Worm (Caenorhabditis elegans) whole organism, mixed stage, embryonic: ENCODE data around the gene irld-40.

Experiments used
- bed-3 ChIP-seq: fragments of 200-800 bp; sonication (Bioruptor generic); optimal IDR thresholded peaks from 3 replicates; lab custom pipeline; 2018; ENCODE audit warnings: mild to moderate bottlenecking, missing genetic modification characterization, moderate library complexity, missing compliant biosample characterization
- ceh-39 ChIP-seq: fragments of 150-350 bp; optimal IDR thresholded peaks from 2 replicates; lab custom pipeline; 2014; ENCODE audit warnings: missing biosample characterization, missing genetic modification characterization
- ceh-43 ChIP-seq: fragments of 200-800 bp; sonication (Bioruptor generic); optimal IDR thresholded peaks from 2 replicates; lab custom pipeline; 2018; ENCODE audit warnings: mild to moderate bottlenecking, missing genetic modification characterization, moderate library complexity, missing compliant biosample characterization
- ceh-83 ChIP-seq: fragments of 200-800 bp; sonication (Bioruptor generic); optimal IDR thresholded peaks from 2 replicates; lab custom pipeline; 2018; ENCODE audit warnings: mild to moderate bottlenecking, missing genetic modification characterization, missing compliant biosample characterization
- ces-1 ChIP-seq: fragments of 150-350 bp; optimal IDR thresholded peaks from 2 replicates; lab custom pipeline; 2014; ENCODE audit warnings: missing biosample characterization, missing genetic modification reagents, missing genetic modification characterization
- cnd-1 ChIP-seq: fragments of 200-800 bp; sonication (Bioruptor generic); optimal IDR thresholded peaks from 2 replicates; lab custom pipeline; 2018; ENCODE audit warnings: mild to moderate bottlenecking, missing genetic modification characterization, missing compliant biosample characterization
- drap-1 ChIP-seq: fragments of 200-800 bp; sonication (Bioruptor generic); optimal IDR thresholded peaks from 3 replicates; lab custom pipeline; 2018; ENCODE audit warnings: mild to moderate bottlenecking, missing genetic modification characterization, missing compliant biosample characterization
- elt-1 ChIP-seq: sonication (generic microtip); optimal IDR thresholded peaks from 2 replicates; lab custom pipeline; 2017; ENCODE audit warnings: missing genetic modification characterization, mild to moderate bottlenecking, missing compliant biosample characterization, antibody characterized with exemption, moderate library complexity, borderline replicate concordance; ENCODE audit not compliant: insufficient read depth
- elt-3 ChIP-seq: fragments of 150-350 bp; optimal IDR thresholded peaks from 2 replicates; lab custom pipeline; 2014; ENCODE audit warnings: missing biosample characterization, missing genetic modification characterization
- flh-1 ChIP-seq: fragments of 200-800 bp; sonication (Bioruptor generic); optimal IDR thresholded peaks from 2 replicates; lab custom pipeline; 2018; ENCODE audit warnings: mild to moderate bottlenecking, missing genetic modification characterization, moderate library complexity, missing compliant biosample characterization
- ham-2 ChIP-seq: fragments of 200-800 bp; sonication (Bioruptor generic); optimal IDR thresholded peaks from 2 replicates; lab custom pipeline; 2018; ENCODE audit warnings: mild to moderate bottlenecking, missing genetic modification characterization, missing compliant biosample characterization
- hlh-1 ChIP-seq: fragments of 150-350 bp; optimal IDR thresholded peaks from 2 replicates; lab custom pipeline; 2014; ENCODE audit warnings: missing biosample characterization, missing genetic modification reagents, missing genetic modification characterization
- lin-13 ChIP-seq: fragments of 150-350 bp; optimal IDR thresholded peaks from 2 replicates; lab custom pipeline; 2014; ENCODE audit warnings: missing biosample characterization, missing genetic modification characterization
- lin-32 ChIP-seq: fragments of 200-800 bp; sonication (Bioruptor generic); optimal IDR thresholded peaks from 2 replicates; lab custom pipeline; 2018; ENCODE audit warnings: mild to moderate bottlenecking, missing genetic modification characterization, missing compliant biosample characterization
- mab-5 ChIP-seq: fragments of 150-350 bp; optimal IDR thresholded peaks from 2 replicates; lab custom pipeline; 2014; ENCODE audit warnings: missing biosample characterization, missing genetic modification characterization
- mep-1 ChIP-seq: fragments of 150-350 bp; optimal IDR thresholded peaks from 2 replicates; lab custom pipeline; 2017; ENCODE audit warnings: missing biosample characterization, missing genetic modification reagents, missing genetic modification characterization, inconsistent platforms
- mls-2 ChIP-seq: sonication (generic microtip); optimal IDR thresholded peaks from 2 replicates; lab custom pipeline; 2016; ENCODE audit warnings: mild to moderate bottlenecking, missing genetic modification characterization, moderate library complexity, missing compliant biosample characterization
- nhr-12 ChIP-seq: fragments of 150-350 bp; optimal IDR thresholded peaks from 2 replicates; lab custom pipeline; 2014; ENCODE audit warnings: missing biosample characterization, missing genetic modification characterization
- nhr-2 ChIP-seq: fragments of 150-350 bp; optimal IDR thresholded peaks from 2 replicates; lab custom pipeline; 2014; ENCODE audit warnings: missing biosample characterization, missing genetic modification characterization
- nhr-28 ChIP-seq: fragments of 150-350 bp; optimal IDR thresholded peaks from 2 replicates; lab custom pipeline; 2014; ENCODE audit warnings: missing biosample characterization, missing genetic modification characterization
- nhr-76 ChIP-seq: sonication (generic microtip); optimal IDR thresholded peaks from 2 replicates; lab custom pipeline; 2017; ENCODE audit warnings: missing biosample characterization, missing genetic modification characterization
- pha-4 ChIP-seq: fragments of 150-350 bp; optimal IDR thresholded peaks from 2 replicates; lab custom pipeline; 2018; ENCODE audit warnings: missing biosample characterization, missing genetic modification reagents, missing genetic modification characterization
- snpc-4 ChIP-seq: fragments of 150-350 bp; optimal IDR thresholded peaks from 2 replicates; lab custom pipeline; 2014; ENCODE audit warnings: missing biosample characterization, missing genetic modification characterization
- tbx-8 ChIP-seq: fragments of 200-800 bp; sonication (Bioruptor generic); optimal IDR thresholded peaks from 2 replicates; lab custom pipeline; 2018; ENCODE audit warnings: mild to moderate bottlenecking, missing genetic modification characterization, moderate library complexity, missing compliant biosample characterization
- unc-120 ChIP-seq: sonication (generic microtip); optimal IDR thresholded peaks from 2 replicates; lab custom pipeline; 2017; ENCODE audit warnings: missing genetic modification characterization, missing compliant biosample characterization; ENCODE audit not compliant: poor library complexity, severe bottlenecking
- unc-39 ChIP-seq: fragments of 150-350 bp; optimal IDR thresholded peaks from 2 replicates; lab custom pipeline; 2014; ENCODE audit warnings: missing biosample characterization, missing genetic modification characterization
- unc-62 ChIP-seq: fragments of 150-350 bp; optimal IDR thresholded peaks from 2 replicates; lab custom pipeline; 2014; ENCODE audit warnings: missing biosample characterization, missing genetic modification reagents, missing genetic modification characterization
- zip-8 ChIP-seq: fragments of 150-350 bp; optimal IDR thresholded peaks from 2 replicates; lab custom pipeline; 2014; ENCODE audit warnings: missing biosample characterization, missing genetic modification characterization
- ztf-11 ChIP-seq: fragments of 150-350 bp; optimal IDR thresholded peaks from 2 replicates; lab custom pipeline; 2014; ENCODE audit warnings: missing biosample characterization, missing genetic modification characterization

irld-40 gene

DNA sequence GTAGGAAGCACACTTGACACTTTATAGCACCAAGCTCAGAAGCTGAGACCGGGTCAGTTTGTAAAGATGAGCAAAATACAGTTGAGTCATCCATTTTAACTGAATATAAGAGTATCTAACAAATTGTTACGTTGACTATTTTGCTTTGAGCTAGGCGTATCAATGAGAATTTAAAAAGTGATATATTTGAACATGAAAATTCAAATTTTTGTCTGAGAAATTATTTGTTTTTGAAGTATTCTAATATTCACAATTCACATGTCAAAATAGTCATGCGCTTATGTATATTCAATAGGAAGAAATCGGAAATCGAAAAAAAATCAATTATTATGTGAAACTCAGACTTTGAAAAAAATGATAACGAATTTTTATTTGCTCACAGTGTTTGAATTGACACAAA, 38.0 kb upstream of the irld-40 start, which contains the start of gene nhr-110:
TSS of gene nhr-110 (minus strand) at position 101 of the 400 bp plus-strand sequence.
- TF ChIP-seq tbx-8 (GFP tag; lab: Kevin White, UChicago) (no peak), ces-1 (GFP tag; lab: Kevin White, UChicago) (no peak), bed-3 (GFP tag; lab: Kevin White, UChicago) (no peak), ceh-83 (GFP tag; lab: Kevin White, UChicago) (no peak), ham-2 (GFP tag; lab: Kevin White, UChicago) (no peak), nhr-76 (tag; lab: Kevin White, UChicago) (no peak), nhr-28 (tag; lab: Kevin White, UChicago) (no peak), mab-5 (no peak), cnd-1 (tag; lab: Kevin White, UChicago) (no peak), mls-2 (tag; lab: Kevin White, UChicago) (no peak), lin-32 (no peak), ceh-39 (tag; lab: Kevin White, UChicago) (no peak), nhr-2 (tag; lab: Kevin White, UChicago) (no peak), nhr-12 (tag; lab: Kevin White, UChicago) (no peak), unc-39 (tag; lab: Kevin White, UChicago) (no peak), mep-1 (no peak), lin-13 (tag; lab: Kevin White, UChicago) (no peak), drap-1 (GFP tag; lab: Kevin White, UChicago) (no peak)
- TF ChIP-seq, all 35 proteins: peak for 0

DNA sequence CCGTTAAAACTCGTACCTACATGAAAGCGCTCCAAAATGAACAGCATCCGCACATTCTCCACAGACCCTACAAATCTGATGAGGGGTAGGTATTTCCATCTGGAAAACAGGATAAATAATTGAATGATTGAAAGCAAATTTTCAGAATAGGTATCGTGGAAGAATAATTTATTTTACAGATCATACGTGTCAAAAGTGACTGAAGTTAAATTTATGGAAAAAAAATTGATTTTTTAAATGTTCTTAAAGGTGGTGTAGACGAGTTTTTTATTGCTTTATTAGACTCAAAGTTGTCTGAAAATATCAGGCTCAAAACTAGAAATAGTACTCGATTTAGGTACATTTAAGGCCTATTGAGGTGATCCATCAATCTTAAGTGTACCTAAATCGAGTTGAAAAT, 35.6 kb upstream of the irld-40 start, which contains the start of gene nhr-237:
TSS of gene nhr-237 (minus strand) at position 101 of the 400 bp plus-strand sequence.
- TF ChIP-seq nhr-12 (tag; lab: Kevin White, UChicago) (no peak), lin-32 (no peak), elt-1 (tag; lab: Kevin White, UChicago) (no peak), hlh-1 (tag; lab: Kevin White, UChicago) (no peak), ham-2 (GFP tag; lab: Kevin White, UChicago) (no peak), tbx-8 (GFP tag; lab: Kevin White, UChicago) (no peak), zip-8 (tag; lab: Kevin White, UChicago) (no peak), mls-2 (tag; lab: Kevin White, UChicago) (no peak), unc-39 (tag; lab: Kevin White, UChicago) (no peak), ceh-43 (GFP tag; lab: Kevin White, UChicago) (no peak), ceh-83 (GFP tag; lab: Kevin White, UChicago) (no peak), unc-120 (tag; lab: Kevin White, UChicago) (no peak), nhr-2 (tag; lab: Kevin White, UChicago) (no peak), nhr-76 (tag; lab: Kevin White, UChicago) (no peak), drap-1 (GFP tag; lab: Kevin White, UChicago) (no peak), ceh-39 (tag; lab: Kevin White, UChicago) (no peak), cnd-1 (tag; lab: Kevin White, UChicago) (no peak)

DNA sequence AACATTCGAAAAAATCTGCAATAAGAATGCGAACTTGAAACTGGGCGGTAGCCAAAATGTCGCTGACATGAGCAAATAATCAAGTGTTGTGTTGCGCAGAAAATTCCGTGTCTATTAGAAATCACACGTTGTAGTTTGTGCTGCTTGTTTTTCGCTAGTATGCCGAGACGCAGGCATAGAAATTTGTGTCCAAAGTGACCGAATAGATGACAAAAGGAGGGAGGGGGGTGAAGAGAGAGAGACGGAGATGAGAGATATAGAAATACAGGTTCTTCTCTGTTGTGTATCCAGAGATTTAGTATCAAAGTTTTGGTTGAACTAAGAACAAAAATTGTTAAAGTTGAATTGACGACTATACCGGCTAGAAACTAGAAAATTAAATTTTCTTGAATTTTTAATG, 35.1 kb upstream of the irld-40 start:
- peak; percentile 61 for TF ChIP-seq pha-4 (tag; lab: Kevin White, UChicago)
- TF ChIP-seq mab-5: no peak
- TF ChIP-seq elt-3 (tag; lab: Kevin White, UChicago): no peak
- TF ChIP-seq mep-1: peak; percentile 69
- TF ChIP-seq unc-62: peak; percentile 12
- TF ChIP-seq bed-3 (GFP tag; lab: Kevin White, UChicago): no peak
- TF ChIP-seq ham-2 (GFP tag; lab: Kevin White, UChicago): peak; percentile 72
- peak; percentile 15 for TF ChIP-seq elt-1 (tag; lab: Kevin White, UChicago)
- no peak for TF ChIP-seq ceh-43 (GFP tag; lab: Kevin White, UChicago)
- TF ChIP-seq nhr-28 (tag; lab: Kevin White, UChicago): peak; percentile 94

DNA sequence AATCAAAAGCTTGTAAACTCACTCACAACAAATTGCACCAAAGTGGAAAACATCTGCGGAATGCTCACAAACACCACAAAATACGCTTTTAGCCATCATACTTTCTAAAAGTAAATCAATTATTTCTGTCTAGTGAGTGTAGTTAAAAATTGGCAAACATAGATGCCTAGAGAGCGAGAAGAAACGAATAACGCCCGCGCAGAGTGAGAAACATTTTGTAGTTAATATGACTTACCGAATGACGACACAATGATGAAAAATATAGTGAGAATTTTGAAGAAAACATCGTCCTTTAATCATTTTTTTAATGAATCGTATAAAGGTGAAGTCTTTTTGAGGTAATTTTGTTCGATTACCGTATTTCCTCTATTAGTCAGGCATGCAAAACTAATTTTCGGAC, 33.0 kb upstream of the irld-40 start, which contains the start of gene nhr-238:
TSS of gene nhr-238 (minus strand) at position 104 of the 400 bp plus-strand sequence.
- TF ChIP-seq nhr-28 (tag; lab: Kevin White, UChicago) (peak; percentile 52), lin-13 (tag; lab: Kevin White, UChicago) (no peak)

DNA sequence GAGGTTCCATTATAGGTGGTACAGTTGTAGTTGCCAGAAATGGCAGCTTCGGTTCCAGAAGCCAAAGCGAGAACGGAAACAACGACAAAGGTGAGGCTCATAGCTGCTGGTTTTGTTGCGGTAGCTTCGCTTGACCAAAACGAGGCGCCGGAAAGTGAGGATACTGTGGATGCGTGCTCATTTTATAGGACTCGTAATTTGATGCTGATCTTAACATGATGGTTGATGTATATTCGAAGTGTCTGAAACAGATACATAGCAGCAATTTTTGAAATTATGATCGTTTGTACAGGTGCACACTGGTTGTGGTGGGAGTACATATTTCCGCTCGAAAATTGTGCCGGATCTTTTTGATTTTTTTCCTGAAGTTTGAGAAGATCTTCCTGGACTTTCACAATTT, 31.2 kb upstream of the irld-40 start, which contains the start of gene Y46H3D.8:
TSS of gene Y46H3D.8 (minus strand) at position 101 of the 400 bp plus-strand sequence.
- TF ChIP-seq nhr-28 (tag; lab: Kevin White, UChicago) (no peak), nhr-12 (tag; lab: Kevin White, UChicago) (no peak), snpc-4 (tag; lab: Kevin White, UChicago) (no peak), flh-1 (GFP tag; lab: Kevin White, UChicago) (no peak), nhr-76 (tag; lab: Kevin White, UChicago) (no peak), drap-1 (GFP tag; lab: Kevin White, UChicago) (no peak), bed-3 (GFP tag; lab: Kevin White, UChicago) (no peak), nhr-2 (tag; lab: Kevin White, UChicago) (no peak), ztf-11 (tag; lab: Kevin White, UChicago) (no peak)
